Fruit fly (Drosophila melanogaster) whole organism, prepupa: ENCODE measurements around the gene Rcd-1r.

ENCODE experiments used
- Blimp-1 ChIP-seq: fragments of 200-800 bp; sonication (Bioruptor generic); optimal IDR thresholded peaks from 3 replicates; lab custom pipeline; 2017; ENCODE audit warnings: missing biosample characterization, missing genetic modification characterization, mild to moderate bottlenecking, moderate library complexity, missing genetic modification reagents
- CG10631 ChIP-seq: fragments of 200-800 bp; sonication (Bioruptor generic); optimal IDR thresholded peaks from 2 replicates; lab custom pipeline; 2016; ENCODE audit warnings: missing biosample characterization, missing genetic modification characterization
- CG11294 ChIP-seq: fragments of 200-800 bp; sonication (Bioruptor generic); IDR thresholded peaks from 2 replicates; pipeline ENCODE4 v1.3.6; 2022; ENCODE audit warnings: missing biosample characterization, missing genetic modification characterization
- CG11762 ChIP-seq: fragments of 200-800 bp; sonication (Bioruptor generic); optimal IDR thresholded peaks from 3 replicates; lab custom pipeline; 2016; ENCODE audit warnings: missing biosample characterization, missing genetic modification characterization; ENCODE audit not compliant: insufficient read depth
- CG11902 ChIP-seq: fragments of 200-800 bp; sonication (Bioruptor generic); optimal IDR thresholded peaks from 3 replicates; lab custom pipeline; 2016; ENCODE audit warnings: missing biosample characterization, missing genetic modification characterization
- CG15336 ChIP-seq: fragments of 200-800 bp; sonication (Bioruptor generic); IDR thresholded peaks from 2 replicates; pipeline ENCODE4 v1.3.6; 2022; ENCODE audit warnings: missing biosample characterization, missing genetic modification characterization
- CG16779 ChIP-seq: fragments of 200-800 bp; sonication (Bioruptor generic); optimal IDR thresholded peaks from 3 replicates; lab custom pipeline; 2017; ENCODE audit warnings: missing biosample characterization, mild to moderate bottlenecking, missing genetic modification characterization
- CG3032 ChIP-seq: fragments of 200-800 bp; optimal IDR thresholded peaks from 2 replicates; lab custom pipeline; 2019; ENCODE audit warnings: missing biosample characterization, mild to moderate bottlenecking, missing genetic modification characterization, moderate library complexity
- CG31627 ChIP-seq: fragments of 200-800 bp; sonication (Bioruptor generic); optimal IDR thresholded peaks from 3 replicates; lab custom pipeline; 2016; ENCODE audit warnings: missing biosample characterization, missing genetic modification characterization
- CG32006 ChIP-seq: fragments of 200-800 bp; sonication (Bioruptor generic); optimal IDR thresholded peaks from 3 replicates; lab custom pipeline; 2017; ENCODE audit warnings: missing biosample characterization, mild to moderate bottlenecking, missing genetic modification characterization
- CG34406 ChIP-seq: fragments of 200-800 bp; sonication (Bioruptor generic); optimal IDR thresholded peaks from 3 replicates; lab custom pipeline; 2016; ENCODE audit warnings: missing biosample characterization, missing genetic modification characterization
- CG3919 ChIP-seq: fragments of 200-800 bp; sonication (Bioruptor generic); optimal IDR thresholded peaks from 3 replicates; lab custom pipeline; 2016; ENCODE audit warnings: missing biosample characterization, missing genetic modification characterization
- CG4318 ChIP-seq: fragments of 200-800 bp; sonication (Bioruptor generic); optimal IDR thresholded peaks from 3 replicates; lab custom pipeline; 2017; ENCODE audit warnings: missing biosample characterization, mild to moderate bottlenecking, missing genetic modification characterization
- CG6163 ChIP-seq: fragments of 200-800 bp; sonication (Bioruptor generic); IDR thresholded peaks from 3 replicates; pipeline ENCODE4 v1.3.6; 2022; ENCODE audit warnings: missing biosample characterization, missing genetic modification characterization
- CG6276 ChIP-seq: fragments of 200-800 bp; sonication (Bioruptor generic); optimal IDR thresholded peaks from 2 replicates; lab custom pipeline; 2017; ENCODE audit warnings: missing biosample characterization, mild to moderate bottlenecking, missing genetic modification characterization
- CG6792 ChIP-seq: fragments of 200-800 bp; sonication (Bioruptor generic); optimal IDR thresholded peaks from 3 replicates; lab custom pipeline; 2016; ENCODE audit warnings: missing biosample characterization, missing genetic modification characterization
- CG6808 ChIP-seq: fragments of 200-800 bp; sonication (Bioruptor generic); optimal IDR thresholded peaks from 3 replicates; lab custom pipeline; 2017; ENCODE audit warnings: missing biosample characterization, missing genetic modification characterization, mild to moderate bottlenecking, moderate library complexity, missing genetic modification reagents
- CG6854 ChIP-seq: fragments of 200-800 bp; sonication (Bioruptor generic); optimal IDR thresholded peaks from 2 replicates; lab custom pipeline; 2017; ENCODE audit warnings: missing biosample characterization, mild to moderate bottlenecking, missing genetic modification characterization
- CG8119 ChIP-seq: fragments of 200-800 bp; sonication (Bioruptor generic); IDR thresholded peaks from 3 replicates; pipeline ENCODE4 v1.3.6; 2022; ENCODE audit warnings: missing biosample characterization, missing genetic modification characterization
- CG8319 ChIP-seq: fragments of 200-800 bp; sonication (Bioruptor generic); optimal IDR thresholded peaks from 3 replicates; lab custom pipeline; 2016; ENCODE audit warnings: missing biosample characterization, missing genetic modification characterization
- CG8632 ChIP-seq: fragments of 200-800 bp; sonication (Bioruptor generic); optimal IDR thresholded peaks from 3 replicates; lab custom pipeline; 2016; ENCODE audit warnings: missing biosample characterization, missing genetic modification characterization
- Eip75B ChIP-seq: fragments of 200-800 bp; sonication (Bioruptor generic); optimal IDR thresholded peaks from 3 replicates; lab custom pipeline; 2016; ENCODE audit warnings: missing biosample characterization, missing genetic modification characterization
- Eip78C ChIP-seq: fragments of 200-800 bp; sonication (Bioruptor generic); peaks from one replicate; lab custom pipeline; 2016; ENCODE audit warnings: missing biosample characterization, missing genetic modification characterization
- Eip93F ChIP-seq: fragments of 200-800 bp; sonication (Bioruptor generic); optimal IDR thresholded peaks from 2 replicates; lab custom pipeline; 2016; ENCODE audit warnings: missing biosample characterization, mild to moderate bottlenecking, missing genetic modification characterization
- Ets21C ChIP-seq: fragments of 200-800 bp; sonication (Bioruptor generic); optimal IDR thresholded peaks from 3 replicates; lab custom pipeline; 2016; ENCODE audit warnings: missing biosample characterization, missing genetic modification characterization
- Gug ChIP-seq: fragments of 200-800 bp; sonication (Bioruptor generic); IDR thresholded peaks from 2 replicates; pipeline ENCODE4 v1.3.6; 2022; ENCODE audit warnings: missing biosample characterization, missing genetic modification characterization
- Hr38 ChIP-seq: sonication (Bioruptor generic); optimal IDR thresholded peaks from 2 replicates; lab custom pipeline; 2016; ENCODE audit warnings: missing biosample characterization, missing genetic modification characterization
- Hr39 ChIP-seq: fragments of 200-800 bp; sonication (Bioruptor generic); optimal IDR thresholded peaks from 2 replicates; lab custom pipeline; 2016; ENCODE audit warnings: missing biosample characterization, missing genetic modification characterization
- Hr4 ChIP-seq: fragments of 200-800 bp; sonication (Bioruptor generic); optimal IDR thresholded peaks from 3 replicates; lab custom pipeline; 2016; ENCODE audit warnings: missing biosample characterization, missing genetic modification characterization
- Lpt ChIP-seq: fragments of 200-800 bp; sonication (Bioruptor generic); optimal IDR thresholded peaks from 3 replicates; lab custom pipeline; 2016; ENCODE audit warnings: missing biosample characterization, missing genetic modification characterization
- Met ChIP-seq: fragments of 200-800 bp; sonication (Bioruptor generic); optimal IDR thresholded peaks from 3 replicates; lab custom pipeline; 2016; ENCODE audit warnings: missing biosample characterization, missing genetic modification characterization
- OdsH ChIP-seq: fragments of 200-800 bp; sonication (Bioruptor generic); optimal IDR thresholded peaks from 3 replicates; lab custom pipeline; 2016; ENCODE audit warnings: missing biosample characterization, missing genetic modification characterization
- Smox ChIP-seq: fragments of 200-800 bp; sonication (Bioruptor generic); optimal IDR thresholded peaks from 3 replicates; lab custom pipeline; 2016; ENCODE audit warnings: missing biosample characterization, missing genetic modification characterization
- Sox15 ChIP-seq: fragments of 200-800 bp; sonication (Bioruptor generic); optimal IDR thresholded peaks from 3 replicates; lab custom pipeline; 2016; ENCODE audit warnings: missing biosample characterization, missing genetic modification characterization
- achi ChIP-seq: fragments of 200-800 bp; sonication (Bioruptor generic); optimal IDR thresholded peaks from 3 replicates; lab custom pipeline; 2016; ENCODE audit warnings: missing biosample characterization, missing genetic modification characterization
- acj6 ChIP-seq: fragments of 200-800 bp; sonication (Bioruptor generic); optimal IDR thresholded peaks from 3 replicates; lab custom pipeline; 2016; ENCODE audit warnings: missing biosample characterization, missing genetic modification characterization
- cyc ChIP-seq: fragments of 200-800 bp; sonication (Bioruptor generic); optimal IDR thresholded peaks from 3 replicates; lab custom pipeline; 2016; ENCODE audit warnings: missing biosample characterization, missing genetic modification characterization
- dac ChIP-seq: fragments of 200-800 bp; sonication (Bioruptor generic); optimal IDR thresholded peaks from 2 replicates; lab custom pipeline; 2017; ENCODE audit warnings: missing biosample characterization, mild to moderate bottlenecking, missing genetic modification characterization
- dsx ChIP-seq: fragments of 200-800 bp; optimal IDR thresholded peaks from 3 replicates; lab custom pipeline; 2019; ENCODE audit warnings: missing biosample characterization, mild to moderate bottlenecking, missing genetic modification characterization, moderate library complexity; ENCODE audit not compliant: poor library complexity, severe bottlenecking
- eg ChIP-seq: fragments of 200-800 bp; sonication (Bioruptor generic); IDR thresholded peaks from 3 replicates; pipeline ENCODE4 v1.3.6; 2022; ENCODE audit warnings: missing biosample characterization, missing genetic modification characterization
- fd59A ChIP-seq: fragments of 200-800 bp; sonication (Bioruptor generic); optimal IDR thresholded peaks from 2 replicates; lab custom pipeline; 2017; ENCODE audit warnings: missing biosample characterization, mild to moderate bottlenecking, missing genetic modification characterization, missing genetic modification reagents
- fkh ChIP-seq: fragments of 200-800 bp; sonication (Bioruptor generic); optimal IDR thresholded peaks from 3 replicates; lab custom pipeline; 2017; ENCODE audit warnings: missing biosample characterization, mild to moderate bottlenecking, missing genetic modification characterization, moderate library complexity
- lz ChIP-seq: fragments of 200-800 bp; sonication (Bioruptor generic); optimal IDR thresholded peaks from 3 replicates; lab custom pipeline; 2016; ENCODE audit warnings: missing biosample characterization, missing genetic modification characterization
- net ChIP-seq: fragments of 200-800 bp; sonication (Bioruptor generic); optimal IDR thresholded peaks from 3 replicates; lab custom pipeline; 2016; ENCODE audit warnings: missing biosample characterization, missing genetic modification characterization
- pdm3 ChIP-seq: fragments of 200-800 bp; sonication (Bioruptor generic); optimal IDR thresholded peaks from 3 replicates; lab custom pipeline; 2016; ENCODE audit warnings: missing biosample characterization, missing genetic modification characterization
- salr ChIP-seq, 2 experiments: fragments of 200-800 bp; sonication (Bioruptor generic); optimal IDR thresholded peaks; 3 replicates each; lab custom pipeline; 2016 to 2018; ENCODE audit warnings: missing biosample characterization in 2 of 2, missing genetic modification characterization in 2 of 2, mild to moderate bottlenecking in 1 of 2
- spab ChIP-seq: fragments of 200-800 bp; sonication (Bioruptor generic); optimal IDR thresholded peaks from 2 replicates; lab custom pipeline; 2017; ENCODE audit warnings: missing biosample characterization, mild to moderate bottlenecking, missing genetic modification characterization, missing genetic modification reagents
- ss ChIP-seq, 2 experiments: fragments of 200-800 bp; sonication (Bioruptor generic); optimal IDR thresholded peaks; 2 replicates in 1 of 2; 3 replicates in 1 of 2; lab custom pipeline; 2017 to 2018; ENCODE audit warnings: mild to moderate bottlenecking in 2 of 2, missing biosample characterization in 2 of 2, missing genetic modification characterization in 2 of 2, moderate library complexity in 1 of 2
- svp ChIP-seq: fragments of 200-800 bp; sonication (Bioruptor generic); peaks from one replicate; lab custom pipeline; 2016; ENCODE audit warnings: missing biosample characterization, missing genetic modification characterization
- topi ChIP-seq: fragments of 200-800 bp; sonication (Bioruptor generic); optimal IDR thresholded peaks from 3 replicates; lab custom pipeline; 2016; ENCODE audit warnings: missing biosample characterization, missing genetic modification characterization
- vri ChIP-seq: fragments of 200-800 bp; sonication (Bioruptor generic); optimal IDR thresholded peaks from 3 replicates; lab custom pipeline; 2016; ENCODE audit warnings: missing biosample characterization, mild to moderate bottlenecking, missing genetic modification characterization

Gene Rcd-1r

DNA sequence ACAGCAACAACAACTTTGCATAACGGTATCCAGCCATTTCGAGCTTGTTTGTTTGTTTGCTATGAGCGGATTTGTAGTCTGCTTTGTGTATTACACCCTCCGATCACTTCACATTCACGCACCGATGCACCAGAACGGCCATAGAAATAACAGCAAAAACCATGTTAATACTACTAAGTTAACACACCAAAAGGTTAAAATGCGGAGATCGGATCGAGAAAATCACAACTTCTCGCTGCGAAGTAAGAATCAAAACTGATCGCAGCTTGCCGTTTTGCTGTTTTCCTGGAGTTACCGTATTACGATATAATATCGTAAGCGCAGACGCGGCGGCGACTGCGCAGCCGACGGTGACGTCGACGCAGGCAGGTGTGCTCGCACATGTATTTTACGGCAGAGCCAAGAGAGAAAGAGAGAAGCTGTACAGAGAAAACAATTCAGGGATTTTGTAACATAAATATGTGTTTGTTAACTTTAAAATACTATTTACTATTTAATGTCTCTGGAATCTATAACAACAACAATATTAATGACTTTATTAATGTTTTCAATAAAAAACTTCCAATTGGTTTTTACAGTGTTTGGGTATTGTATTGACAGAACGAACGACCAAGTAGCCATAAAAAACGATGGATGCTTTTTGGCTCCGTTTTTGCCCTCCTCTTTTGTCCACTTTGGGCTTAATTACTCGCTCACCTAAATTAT, 29.1 kb downstream of the Rcd-1r start, which contains the start of gene CG13101:
Gene CG13101, minus strand, starts transcription at position 259 of the 705 bp plus-strand sequence.
- peak; percentile 98 for TF ChIP-seq CG8119
- peak; percentile 95 for TF ChIP-seq Gug (GFP tag; lab: Robert Waterston, UW)
- TF ChIP-seq Ets21C (GFP tag; lab: Kevin White, UChicago): peak; percentile 90
- TF ChIP-seq acj6 (GFP tag; lab: Kevin White, UChicago): peak; percentile 95
- TF ChIP-seq CG6276 (GFP tag; lab: Kevin White, UChicago): peak; percentile 93
- peak; percentile 95 for TF ChIP-seq CG8632
- peak; percentile 76 for TF ChIP-seq CG16779 (tag; lab: Kevin White, UChicago)
- TF ChIP-seq Sox15 (GFP tag; lab: Kevin White, UChicago): peak; percentile 80
- TF ChIP-seq topi (GFP tag; lab: Kevin White, UChicago): peak; percentile 97
- TF ChIP-seq CG4318 (GFP tag; lab: Kevin White, UChicago): peak; percentile 82
- no peak for TF ChIP-seq Hr38 (GFP tag; lab: Kevin White, UChicago)
- TF ChIP-seq ss (GFP tag; optimal IDR thresholded peaks at IDR 0.05; lab: Kevin White, UChicago): peak; percentile 86 to 90
- peak; percentile 88 for TF ChIP-seq CG6808
- TF ChIP-seq Eip75B (GFP tag; lab: Kevin White, UChicago): peak; percentile 91
- peak; percentile 96 for TF ChIP-seq cyc (GFP tag; lab: Kevin White, UChicago)
- TF ChIP-seq achi (GFP tag; lab: Kevin White, UChicago): peak; percentile 96
- TF ChIP-seq fkh (GFP tag; lab: Kevin White, UChicago): peak; percentile 87
- peak; percentile 57 for TF ChIP-seq dac
- peak; percentile 96 for TF ChIP-seq Met
- peak; percentile 94 for TF ChIP-seq lz (GFP tag; lab: Kevin White, UChicago)
- peak; percentile 98 for TF ChIP-seq svp
- TF ChIP-seq eg (GFP tag; lab: Robert Waterston, UW): peak; percentile 98
- peak; percentile 85 for TF ChIP-seq fd59A (GFP tag; lab: Kevin White, UChicago)
- peak; percentile 93 for TF ChIP-seq CG3032 (tag; lab: Kevin White, UChicago)
- TF ChIP-seq CG31627 (GFP tag; lab: Kevin White, UChicago): peak; percentile 95
- TF ChIP-seq pdm3 (GFP tag; lab: Kevin White, UChicago): peak; percentile 96
- peak; percentile 94 for TF ChIP-seq dsx (GFP tag; lab: Kevin White, UChicago)
- TF ChIP-seq CG11294 (GFP tag; lab: Robert Waterston, UW): peak; percentile 92
- TF ChIP-seq CG15336 (GFP tag; lab: Robert Waterston, UW): peak; percentile 98
- peak; percentile 95 for TF ChIP-seq CG10631 (GFP tag; lab: Kevin White, UChicago)
- TF ChIP-seq spab (GFP tag; lab: Kevin White, UChicago): peak; percentile 91
- peak; percentile 96 for TF ChIP-seq CG34406
- TF ChIP-seq Hr39 (GFP tag; lab: Kevin White, UChicago): peak; percentile 91
- peak; percentile 96 for TF ChIP-seq OdsH (GFP tag; lab: Kevin White, UChicago)
- peak; percentile 88 for TF ChIP-seq CG8319 (GFP tag; lab: Kevin White, UChicago)
- TF ChIP-seq vri (GFP tag; lab: Kevin White, UChicago): peak; percentile 95
- peak; percentile 99 for TF ChIP-seq Eip78C
- TF ChIP-seq Eip93F: peak; percentile 72
- peak; percentile 66 to 94 for TF ChIP-seq salr (GFP tag; optimal IDR thresholded peaks at IDR 0.05; lab: Kevin White, UChicago)
- TF ChIP-seq CG32006 (GFP tag; lab: Kevin White, UChicago): peak; percentile 94
- peak; percentile 94 for TF ChIP-seq CG11762 (GFP tag; lab: Kevin White, UChicago)
- TF ChIP-seq Blimp-1: peak; percentile 88
- peak; percentile 86 for TF ChIP-seq CG11902 (GFP tag; lab: Kevin White, UChicago)
- peak; percentile 90 for TF ChIP-seq net (GFP tag; lab: Kevin White, UChicago)
- peak; percentile 98 for TF ChIP-seq CG3919
- no peak for TF ChIP-seq CG6854 (GFP tag; lab: Kevin White, UChicago)
- TF ChIP-seq CG6163 (GFP tag; lab: Robert Waterston, UW): peak; percentile 96
- peak; percentile 96 for TF ChIP-seq CG6792 (GFP tag; lab: Kevin White, UChicago)
- TF ChIP-seq Smox (GFP tag; lab: Kevin White, UChicago): peak; percentile 97
- TF ChIP-seq Hr4 (GFP tag; lab: Kevin White, UChicago): peak; percentile 83
- peak; percentile 92 for TF ChIP-seq Lpt (GFP tag; lab: Kevin White, UChicago)
